Fruit fly (Drosophila melanogaster) whole organism, embryonic: ENCODE results near the gene CG14805.

ENCODE experiments used
- Atf6 ChIP-seq: fragments of 200-800 bp; sonication (Bioruptor generic); IDR thresholded peaks from 2 replicates; pipeline ENCODE4 v1.3.6; 2022; ENCODE audit warnings: missing biosample characterization, missing genetic modification characterization
- CG10321 ChIP-seq: fragments of 200-800 bp; sonication (Bioruptor generic); IDR thresholded peaks from 2 replicates; pipeline ENCODE4 v1.3.6; 2022; ENCODE audit warnings: missing biosample characterization, missing genetic modification characterization
- CG10366 ChIP-seq: fragments of 200-800 bp; sonication (Bioruptor generic); IDR thresholded peaks from 2 replicates; pipeline ENCODE4 v1.3.6; 2022; ENCODE audit warnings: missing biosample characterization, missing genetic modification characterization
- CG10431 ChIP-seq: fragments of 200-800 bp; sonication (Bioruptor generic); optimal IDR thresholded peaks from 3 replicates; lab custom pipeline; 2018; ENCODE audit warnings: missing biosample characterization, mild to moderate bottlenecking, missing genetic modification characterization
- CG11695 ChIP-seq: fragments of 200-800 bp; sonication (Bioruptor generic); IDR thresholded peaks from 3 replicates; pipeline ENCODE4 v1.3.6; 2022; ENCODE audit warnings: missing biosample characterization, missing genetic modification characterization
- CG12299 ChIP-seq: fragments of 200-800 bp; sonication (Bioruptor generic); optimal IDR thresholded peaks from 2 replicates; lab custom pipeline; 2018; ENCODE audit warnings: missing biosample characterization, mild to moderate bottlenecking, missing genetic modification characterization
- CG12942 ChIP-seq: fragments of 200-800 bp; sonication (Bioruptor generic); optimal IDR thresholded peaks from 3 replicates; lab custom pipeline; 2016; ENCODE audit warnings: missing biosample characterization, missing genetic modification characterization
- CG13624 ChIP-seq: fragments of 200-800 bp; sonication (Bioruptor generic); optimal IDR thresholded peaks from 2 replicates; lab custom pipeline; 2016; ENCODE audit warnings: missing biosample characterization, missing genetic modification characterization
- CG15011 ChIP-seq: fragments of 200-800 bp; sonication (Bioruptor generic); optimal IDR thresholded peaks from 3 replicates; lab custom pipeline; 2018; ENCODE audit warnings: missing biosample characterization, mild to moderate bottlenecking, missing genetic modification characterization
- CG15696 ChIP-seq: fragments of 200-800 bp; sonication (Bioruptor generic); optimal IDR thresholded peaks from 2 replicates; lab custom pipeline; 2019; ENCODE audit warnings: missing biosample characterization, mild to moderate bottlenecking, missing genetic modification characterization, moderate library complexity
- CG17359 ChIP-seq: fragments of 200-800 bp; sonication (Bioruptor generic); optimal IDR thresholded peaks from 3 replicates; lab custom pipeline; 2018; ENCODE audit warnings: missing biosample characterization, mild to moderate bottlenecking, missing genetic modification characterization, moderate library complexity
- CG17568 ChIP-seq: fragments of 200-800 bp; sonication (Bioruptor generic); optimal IDR thresholded peaks from 2 replicates; lab custom pipeline; 2018; ENCODE audit warnings: missing biosample characterization, mild to moderate bottlenecking, missing genetic modification characterization, moderate library complexity
- CG31365 ChIP-seq: fragments of 200-800 bp; sonication (Bioruptor generic); optimal IDR thresholded peaks from 2 replicates; lab custom pipeline; 2018; ENCODE audit warnings: missing biosample characterization, mild to moderate bottlenecking, missing genetic modification characterization
- CG3847 ChIP-seq: fragments of 200-800 bp; sonication (Bioruptor generic); IDR thresholded peaks from 2 replicates; pipeline ENCODE4 v1.3.6; 2022; ENCODE audit warnings: missing biosample characterization, missing genetic modification characterization
- CG42726 ChIP-seq: fragments of 200-800 bp; sonication (Bioruptor generic); IDR thresholded peaks from 2 replicates; pipeline ENCODE4 v1.3.6; 2022; ENCODE audit warnings: missing biosample characterization, missing genetic modification characterization; ENCODE audit not compliant: partially characterized antibody
- CG4617 ChIP-seq: fragments of 200-800 bp; sonication (Bioruptor generic); optimal IDR thresholded peaks from 3 replicates; lab custom pipeline; 2016; ENCODE audit warnings: missing biosample characterization, missing genetic modification characterization, borderline replicate concordance
- CG6765 ChIP-seq: fragments of 200-800 bp; sonication (Bioruptor generic); optimal IDR thresholded peaks from 3 replicates; lab custom pipeline; 2017; ENCODE audit warnings: missing biosample characterization, mild to moderate bottlenecking, missing genetic modification characterization
- CG7372 ChIP-seq: fragments of 200-800 bp; sonication (Bioruptor generic); IDR thresholded peaks from 2 replicates; pipeline ENCODE4 v1.3.6; 2022; ENCODE audit warnings: missing biosample characterization, missing genetic modification characterization
- CG8290 ChIP-seq, 3 experiments: fragments of 200-800 bp; sonication (Bioruptor generic); optimal IDR thresholded peaks; 2 replicates each; lab custom pipeline; 2016 to 2019; ENCODE audit warnings: missing biosample characterization in 3 of 3, missing genetic modification characterization in 3 of 3, mild to moderate bottlenecking in 2 of 3, moderate library complexity in 1 of 3
- CG8478 ChIP-seq: fragments of >200 bp; optimal IDR thresholded peaks from 2 replicates; lab custom pipeline; 2018
- CG8944 ChIP-seq: fragments of 200-800 bp; sonication (Bioruptor generic); optimal IDR thresholded peaks from 3 replicates; lab custom pipeline; 2016; ENCODE audit warnings: missing biosample characterization, missing genetic modification characterization
- CG9215 ChIP-seq: fragments of 200-800 bp; sonication (Bioruptor generic); IDR thresholded peaks from 2 replicates; pipeline ENCODE4 v1.3.6; 2022; ENCODE audit warnings: missing biosample characterization, missing genetic modification characterization
- Dip3 ChIP-seq: fragments of 200-800 bp; sonication (Bioruptor generic); optimal IDR thresholded peaks from 3 replicates; lab custom pipeline; 2016; ENCODE audit warnings: missing biosample characterization, missing genetic modification characterization
- Fer2 ChIP-seq: fragments of 200-800 bp; sonication (Bioruptor generic); optimal IDR thresholded peaks from 2 replicates; lab custom pipeline; 2018; ENCODE audit warnings: missing biosample characterization, mild to moderate bottlenecking, missing genetic modification characterization, moderate library complexity
- HmgZ ChIP-seq: fragments of 200-800 bp; sonication (Bioruptor generic); optimal IDR thresholded peaks from 2 replicates; lab custom pipeline; 2018; ENCODE audit warnings: missing biosample characterization, mild to moderate bottlenecking, missing genetic modification characterization
- Hsf ChIP-seq: fragments of 200-800 bp; sonication (Bioruptor generic); optimal IDR thresholded peaks from 3 replicates; lab custom pipeline; 2016; ENCODE audit warnings: missing biosample characterization, missing genetic modification characterization
- Jarid2 ChIP-seq: fragments of 200-800 bp; sonication (Bioruptor generic); optimal IDR thresholded peaks from 3 replicates; lab custom pipeline; 2017; ENCODE audit warnings: mild to moderate bottlenecking, missing biosample characterization, missing genetic modification reagents, missing genetic modification characterization
- NC2α ChIP-seq: fragments of 200-800 bp; sonication (Bioruptor generic); optimal IDR thresholded peaks from 2 replicates; lab custom pipeline; 2016; ENCODE audit warnings: missing biosample characterization, missing genetic modification characterization
- NK7.1 ChIP-seq: fragments of 200-800 bp; sonication (Bioruptor generic); optimal IDR thresholded peaks from 3 replicates; lab custom pipeline; 2016; ENCODE audit warnings: missing biosample characterization, missing genetic modification characterization
- Nf-YA ChIP-seq: fragments of 200-800 bp; sonication (Bioruptor generic); IDR thresholded peaks from 2 replicates; pipeline ENCODE4 v1.3.6; 2022; ENCODE audit warnings: missing biosample characterization, missing genetic modification characterization
- Oaz ChIP-seq: fragments of 200-800 bp; sonication (Bioruptor generic); IDR thresholded peaks from 2 replicates; pipeline ENCODE4 v1.3.6; 2022; ENCODE audit warnings: missing biosample characterization, missing genetic modification characterization
- Vsx1 ChIP-seq: fragments of 200-800 bp; sonication (Bioruptor generic); optimal IDR thresholded peaks from 2 replicates; lab custom pipeline; 2017; ENCODE audit warnings: missing biosample characterization, mild to moderate bottlenecking, missing genetic modification characterization, missing genetic modification reagents
- YL-1 ChIP-seq: fragments of 200-800 bp; sonication (Bioruptor generic); optimal IDR thresholded peaks from 3 replicates; lab custom pipeline; 2017; ENCODE audit warnings: missing biosample characterization, mild to moderate bottlenecking, missing genetic modification characterization
- ac ChIP-seq: fragments of 200-800 bp; sonication (Bioruptor generic); optimal IDR thresholded peaks from 3 replicates; lab custom pipeline; 2017; ENCODE audit warnings: missing biosample characterization, mild to moderate bottlenecking, missing genetic modification characterization
- aop ChIP-seq: fragments of 200-800 bp; sonication (Bioruptor generic); IDR thresholded peaks from 2 replicates; pipeline ENCODE4 v1.3.6; 2022; ENCODE audit warnings: missing biosample characterization, missing genetic modification characterization
- chn ChIP-seq: fragments of 200-800 bp; sonication (Bioruptor generic); optimal IDR thresholded peaks from 2 replicates; lab custom pipeline; 2016; ENCODE audit warnings: missing biosample characterization, missing genetic modification characterization
- crc ChIP-seq: fragments of 200-800 bp; sonication (Bioruptor generic); optimal IDR thresholded peaks from 2 replicates; lab custom pipeline; 2016; ENCODE audit warnings: missing biosample characterization, missing genetic modification characterization
- croc ChIP-seq: fragments of 200-800 bp; sonication (Bioruptor generic); conservative IDR thresholded peaks from 3 replicates; pipeline ENCODE4 v1.3.6; 2022; ENCODE audit warnings: missing biosample characterization, missing genetic modification characterization
- dimm ChIP-seq: fragments of 200-800 bp; sonication (Bioruptor generic); IDR thresholded peaks from 2 replicates; pipeline ENCODE4 v1.3.6; 2022; ENCODE audit warnings: missing biosample characterization, missing genetic modification characterization
- dpn ChIP-seq, 2 experiments: fragments of 200-800 bp; sonication (Bioruptor generic); optimal IDR thresholded peaks; 3 replicates each; lab custom pipeline; 2016; ENCODE audit warnings: missing biosample characterization in 2 of 2, missing genetic modification characterization in 2 of 2
- gcm2 ChIP-seq: fragments of 200-800 bp; sonication (Bioruptor generic); optimal IDR thresholded peaks from 2 replicates; lab custom pipeline; 2016; ENCODE audit warnings: missing biosample characterization, missing genetic modification characterization
- gfzf ChIP-seq: fragments of 200-800 bp; sonication (Bioruptor generic); optimal IDR thresholded peaks from 2 replicates; lab custom pipeline; 2016; ENCODE audit warnings: missing biosample characterization, mild to moderate bottlenecking, missing genetic modification characterization, moderate library complexity
- ham ChIP-seq: fragments of 200-800 bp; sonication (Bioruptor generic); IDR thresholded peaks from 2 replicates; pipeline ENCODE4 v1.3.6; 2022; ENCODE audit warnings: missing biosample characterization, missing genetic modification characterization
- hkb ChIP-seq, 2 experiments: fragments of 200-800 bp in 1 of 2; fragments of >200 bp in 1 of 2; sonication (Bioruptor generic) in 1 of 2; IDR thresholded peaks in 1 of 2; optimal IDR thresholded peaks in 1 of 2; 2 replicates each; pipeline versions ENCODE4 v1.3.6 to Lab custom; 2017 to 2022; ENCODE audit warnings: missing biosample characterization in 1 of 2, missing genetic modification characterization in 1 of 2
- lab ChIP-seq: fragments of 200-800 bp; sonication (Bioruptor generic); optimal IDR thresholded peaks from 3 replicates; lab custom pipeline; 2017; ENCODE audit warnings: missing biosample characterization, missing genetic modification characterization, mild to moderate bottlenecking, moderate library complexity, missing genetic modification reagents
- lilli ChIP-seq: fragments of 200-800 bp; sonication (Bioruptor generic); optimal IDR thresholded peaks from 3 replicates; lab custom pipeline; 2016; ENCODE audit warnings: missing biosample characterization, missing genetic modification characterization
- onecut ChIP-seq: fragments of 200-800 bp; sonication (Bioruptor generic); IDR thresholded peaks from 2 replicates; pipeline ENCODE4 v1.3.6; 2022; ENCODE audit warnings: missing biosample characterization, missing genetic modification characterization
- slou ChIP-seq: fragments of 200-800 bp; sonication (Bioruptor generic); optimal IDR thresholded peaks from 3 replicates; lab custom pipeline; 2016; ENCODE audit warnings: missing biosample characterization, missing genetic modification characterization
- sob ChIP-seq: fragments of 200-800 bp; sonication (Bioruptor generic); IDR thresholded peaks from 2 replicates; pipeline ENCODE4 v1.3.6; 2022; ENCODE audit warnings: missing biosample characterization, missing genetic modification characterization
- stc ChIP-seq: fragments of 200-800 bp; sonication (Bioruptor generic); IDR thresholded peaks from 2 replicates; pipeline ENCODE4 v1.3.6; 2022; ENCODE audit warnings: missing biosample characterization, missing genetic modification characterization

Gene CG14805

DNA sequence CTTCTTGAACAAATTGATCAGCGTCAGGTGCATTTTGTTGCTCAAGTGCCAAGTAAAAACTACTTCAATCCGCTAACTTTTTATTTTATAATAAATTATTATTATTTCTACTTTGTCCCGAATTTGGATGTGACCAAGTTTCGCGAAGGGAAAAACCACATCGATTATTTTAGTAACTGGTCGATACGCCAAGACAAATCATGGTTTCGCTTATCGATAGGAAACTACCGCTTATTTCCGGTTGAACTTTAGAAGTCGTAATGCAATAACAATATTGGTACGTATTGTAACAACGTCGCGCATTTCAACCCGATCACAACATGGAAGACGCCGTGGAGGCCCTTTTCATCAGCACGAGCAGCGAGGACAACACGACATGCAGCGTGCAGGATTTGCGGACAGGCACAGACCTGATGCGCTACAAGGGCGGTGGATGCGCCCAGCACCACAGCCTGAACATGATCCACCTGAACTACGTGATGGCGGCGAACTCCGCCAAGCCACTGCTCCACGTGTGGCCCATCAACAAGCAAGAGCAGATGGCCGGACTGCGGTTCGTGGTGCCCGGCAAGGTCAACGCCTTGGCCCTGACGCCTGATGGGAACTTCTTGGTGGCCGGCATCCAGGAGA, at the start of gene CG14805, which contains the start of gene CG14817 (continued):
- TF ChIP-seq HmgZ (tag; lab: Kevin White, UChicago): peak; percentile 76
- TF ChIP-seq stc (GFP tag; lab: Robert Waterston, UW): peak; percentile 54
- peak; percentile 27 for TF ChIP-seq CG8290 (GFP tag; optimal IDR thresholded peaks at IDR 0.05; lab: Kevin White, UChicago)
- peak in 1 of 2 experiments; percentile 59 for TF ChIP-seq CG8290 (tag; optimal IDR thresholded peaks at IDR 0.05; lab: Kevin White, UChicago)
- peak; percentile 66 for TF ChIP-seq Fer2 (tag; lab: Kevin White, UChicago)
- peak; percentile 73 for TF ChIP-seq CG17359
- TF ChIP-seq CG8944 (GFP tag; lab: Kevin White, UChicago): no peak
- peak; percentile 40 for TF ChIP-seq Hsf (GFP tag; lab: Kevin White, UChicago)
- TF ChIP-seq CG10321 (GFP tag; lab: Robert Waterston, UW): no peak
- peak; percentile 74 for TF ChIP-seq CG4617 (GFP tag; lab: Kevin White, UChicago)
- TF ChIP-seq YL-1 (GFP tag; lab: Kevin White, UChicago): peak; percentile 93
- no peak for TF ChIP-seq CG15696 (tag; lab: Kevin White, UChicago)
- TF ChIP-seq NC2α (GFP tag; lab: Kevin White, UChicago): no peak
- peak; percentile 55; the same call in 1 of the 3 replicates for TF ChIP-seq CG11695 (GFP tag; lab: Robert Waterston, UW)
- peak; percentile 2 for TF ChIP-seq NK7.1
- no peak for TF ChIP-seq croc (GFP tag; lab: Robert Waterston, UW)
- no peak for TF ChIP-seq lilli
- no peak for TF ChIP-seq Nf-YA (GFP tag; lab: Robert Waterston, UW)
- no peak for TF ChIP-seq ham
- peak; percentile 93 for TF ChIP-seq CG6765 (GFP tag; lab: Kevin White, UChicago)
- TF ChIP-seq hkb (optimal IDR thresholded peaks at IDR 0.05; lab: Kevin White, UChicago): no peak
- TF ChIP-seq hkb (GFP tag; IDR thresholded peaks at IDR 0.05; lab: Robert Waterston, UW): peak; percentile 59; the same call in 1 of the 2 replicates
- peak; percentile 81 for TF ChIP-seq CG12299 (tag; lab: Kevin White, UChicago)
- TF ChIP-seq slou (GFP tag; lab: Kevin White, UChicago): no peak
- TF ChIP-seq Atf6: peak; percentile 50; the same call in 1 of the 2 replicates
- peak; percentile 64 for TF ChIP-seq sob (GFP tag; lab: Robert Waterston, UW)
- peak; percentile 48 for TF ChIP-seq ac (GFP tag; lab: Kevin White, UChicago)
- TF ChIP-seq CG42726 (GFP tag; lab: Robert Waterston, UW): no peak
- TF ChIP-seq CG7372 (GFP tag; lab: Robert Waterston, UW): no peak
- TF ChIP-seq CG9215: no peak
- TF ChIP-seq chn (GFP tag; lab: Kevin White, UChicago): no peak
- no peak for TF ChIP-seq Vsx1
- TF ChIP-seq dimm (GFP tag; lab: Robert Waterston, UW): no peak
- no peak for TF ChIP-seq Oaz
- TF ChIP-seq lab: peak; percentile 92
- TF ChIP-seq gfzf (GFP tag; lab: Kevin White, UChicago): peak; percentile 68
- TF ChIP-seq Dip3 (GFP tag; lab: Kevin White, UChicago): no peak
- no peak for TF ChIP-seq CG15011 (GFP tag; lab: Kevin White, UChicago)
- no peak for TF ChIP-seq Jarid2 (GFP tag; lab: Kevin White, UChicago)
- TF ChIP-seq dpn (GFP tag; optimal IDR thresholded peaks at IDR 0.05; lab: Kevin White, UChicago): peak; percentile 11 to 26
- no peak for TF ChIP-seq aop
- peak; percentile 30 for TF ChIP-seq CG13624 (GFP tag; lab: Kevin White, UChicago)
- TF ChIP-seq onecut: peak; percentile 76
- peak; percentile 81 for TF ChIP-seq CG10431
- TF ChIP-seq CG10366 (GFP tag; lab: Robert Waterston, UW): peak; percentile 21; the same call in 1 of the 2 replicates
- TF ChIP-seq CG8478 (lab: Kevin White, UChicago): no peak
- no peak for TF ChIP-seq CG12942 (GFP tag; lab: Kevin White, UChicago)
- no peak for TF ChIP-seq gcm2 (GFP tag; lab: Kevin White, UChicago)
- TF ChIP-seq CG3847: peak; percentile 50
- no peak for TF ChIP-seq CG17568
- peak; percentile 27 for TF ChIP-seq crc (GFP tag; lab: Kevin White, UChicago)
- peak; percentile 76 for TF ChIP-seq CG31365
